Worm (Caenorhabditis elegans) whole organism, midembryonic: ENCODE results near the gene aip-1.

ENCODE experiments used
- cog-1 ChIP-seq: sonication (generic microtip); optimal IDR thresholded peaks from 2 replicates; lab custom pipeline; 2016; ENCODE audit warnings: missing genetic modification characterization, missing compliant biosample characterization
- klf-2 ChIP-seq: fragments of 200-800 bp; sonication (Bioruptor generic); conservative IDR thresholded peaks from 2 replicates; pipeline ENCODE4 v1.3.6; 2022; ENCODE audit warnings: missing genetic modification reagents, missing genetic modification characterization, missing compliant biosample characterization
- tab-1 ChIP-seq: fragments of 200-800 bp; sonication (Bioruptor generic); IDR thresholded peaks from 2 replicates; pipeline ENCODE4 v1.3.6; 2022; ENCODE audit warnings: missing genetic modification characterization, missing compliant biosample characterization
- ztf-23 ChIP-seq: fragments of 200-800 bp; sonication (Bioruptor generic); IDR thresholded peaks from 2 replicates; pipeline ENCODE4 v1.3.6; 2022; ENCODE audit warnings: missing genetic modification reagents, missing genetic modification characterization, missing compliant biosample characterization

aip-1 gene

DNA sequence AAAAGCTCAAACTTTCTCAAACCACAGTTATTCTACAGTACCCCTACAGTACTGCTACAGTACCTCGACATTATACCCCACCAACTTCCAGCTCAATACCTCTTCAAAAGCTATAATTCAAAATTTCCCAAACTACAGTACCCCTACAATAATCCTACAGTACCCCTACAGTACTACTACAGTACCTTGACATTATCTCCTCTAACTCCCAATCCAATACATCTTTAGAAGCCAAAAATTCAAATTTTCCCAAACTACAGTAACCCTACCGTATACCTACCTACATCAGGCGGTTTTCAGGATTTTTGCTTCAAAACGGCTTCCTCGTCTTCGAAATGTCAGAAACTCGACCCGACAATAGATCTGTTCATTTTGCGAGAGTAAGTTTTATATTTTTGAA is 45.4 kb downstream of the aip-1 start, which contains the start of gene F58D12.3:
F58D12.3 (plus strand) TSS at position 301 of the 400 bp plus-strand sequence.
- TF ChIP-seq tab-1 (GFP tag; lab: Robert Waterston, UW): no peak
- no peak for TF ChIP-seq cog-1 (tag; lab: Kevin White, UChicago)
- TF ChIP-seq ztf-23 (GFP tag; lab: Robert Waterston, UW): no peak
- no peak for TF ChIP-seq klf-2
